Worm (Caenorhabditis elegans) whole organism, early embryonic: ENCODE results near the gene C18A3.3.

ENCODE experiments used
- B0310.2 ChIP-seq: sonication (generic microtip); optimal IDR thresholded peaks from 2 replicates; lab custom pipeline; 2016; ENCODE audit warnings: mild to moderate bottlenecking, missing genetic modification characterization, missing compliant biosample characterization
- F13C5.2 ChIP-seq: sonication (generic microtip); optimal IDR thresholded peaks from 2 replicates; lab custom pipeline; 2017; ENCODE audit warnings: mild to moderate bottlenecking, missing genetic modification characterization, inconsistent platforms, missing compliant biosample characterization
- aly-1 ChIP-seq: sonication (generic microtip); optimal IDR thresholded peaks from 2 replicates; lab custom pipeline; 2016; ENCODE audit warnings: missing genetic modification characterization, missing compliant biosample characterization
- ama-1 ChIP-seq: fragments of 150-350 bp; optimal IDR thresholded peaks from 2 replicates; lab custom pipeline; 2014
- ceh-36 ChIP-seq: sonication (generic microtip); optimal IDR thresholded peaks from 2 replicates; lab custom pipeline; 2016; ENCODE audit warnings: missing genetic modification characterization, inconsistent platforms, missing compliant biosample characterization
- ets-7 ChIP-seq: sonication (generic microtip); optimal IDR thresholded peaks from 2 replicates; lab custom pipeline; 2016; ENCODE audit warnings: missing genotype, missing genetic modification characterization, missing compliant biosample characterization
- flt-1 ChIP-seq: fragments of 200-800 bp; sonication (Bioruptor generic); IDR thresholded peaks from 2 replicates; pipeline ENCODE4 v1.3.6; 2022; ENCODE audit warnings: missing genetic modification characterization, missing compliant biosample characterization
- hmbx-1 ChIP-seq: sonication (generic microtip); optimal IDR thresholded peaks from 2 replicates; lab custom pipeline; 2016; ENCODE audit warnings: mild to moderate bottlenecking, missing genetic modification characterization, missing compliant biosample characterization
- hmg-4 ChIP-seq: fragments of 200-800 bp; sonication (Bioruptor generic); optimal IDR thresholded peaks from 2 replicates; lab custom pipeline; 2018; ENCODE audit warnings: mild to moderate bottlenecking, missing genetic modification characterization, missing compliant biosample characterization
- pes-1 ChIP-seq: fragments of 200-800 bp; sonication (Bioruptor generic); IDR thresholded peaks from 2 replicates; pipeline ENCODE4 v1.3.6; 2022; ENCODE audit warnings: missing genetic modification reagents, missing genetic modification characterization, missing compliant biosample characterization
- tbx-37 ChIP-seq: fragments of 200-800 bp; sonication (Bioruptor generic); conservative IDR thresholded peaks from 2 replicates; pipeline ENCODE4 v1.3.6; 2022; ENCODE audit warnings: missing genetic modification reagents, missing genetic modification characterization, missing compliant biosample characterization

DNA sequence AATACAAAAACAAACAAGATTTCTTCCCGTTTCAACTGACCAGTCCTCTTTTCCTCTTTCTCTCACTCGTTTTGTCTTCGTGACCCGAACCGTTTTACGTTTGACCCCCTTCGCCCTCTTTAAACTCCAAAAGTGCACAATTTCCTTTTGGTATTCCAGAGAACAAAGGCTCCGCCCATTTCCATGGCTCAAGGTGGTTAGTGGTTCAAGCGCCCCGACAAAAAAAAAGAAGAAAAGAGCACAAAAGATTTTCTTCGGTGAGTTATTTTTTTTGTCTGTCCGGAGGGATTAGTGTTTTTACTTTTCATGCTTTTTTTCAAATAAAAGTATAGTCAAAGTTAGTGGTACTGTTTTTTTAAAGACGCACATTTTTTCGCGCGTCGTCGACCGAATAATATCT, 8.6 kb upstream of the C18A3.3 start, which contains the start of gene osta-2:
- TF ChIP-seq tbx-37 (GFP tag; lab: Robert Waterston, UW) (no peak), ceh-36 (tag; lab: Kevin White, UChicago) (no peak), hmbx-1 (tag; lab: Kevin White, UChicago) (no peak), pes-1 (GFP tag; lab: Robert Waterston, UW) (no peak), flt-1 (GFP tag; lab: Robert Waterston, UW) (no peak), ama-1 (lab: Kevin White, UChicago) (no peak), ets-7 (tag; lab: Kevin White, UChicago) (no peak), B0310.2 (tag; lab: Kevin White, UChicago) (no peak), hmg-4 (GFP tag; lab: Kevin White, UChicago) (no peak), aly-1 (tag; lab: Kevin White, UChicago) (no peak), F13C5.2 (tag; lab: Kevin White, UChicago) (no peak)
